Fruit fly (Drosophila melanogaster) whole organism, embryonic: Measurements from ENCODE around the gene CG43354.

ENCODE experiments used
- ATbp ChIP-seq: fragments of 200-800 bp; sonication (Bioruptor generic); optimal IDR thresholded peaks from 2 replicates; lab custom pipeline; 2017; ENCODE audit warnings: missing biosample characterization, mild to moderate bottlenecking, missing genetic modification characterization, missing genetic modification reagents
- Ada2b ChIP-seq: fragments of 200-800 bp; sonication (Bioruptor generic); IDR thresholded peaks from 2 replicates; pipeline ENCODE4 v1.3.6; 2022; ENCODE audit warnings: missing biosample characterization, missing genetic modification characterization
- CG10209 ChIP-seq: fragments of 200-800 bp; sonication (Bioruptor generic); optimal IDR thresholded peaks from 3 replicates; lab custom pipeline; 2017; ENCODE audit warnings: missing biosample characterization, mild to moderate bottlenecking, missing genetic modification characterization, missing genetic modification reagents
- CG10654 ChIP-seq: fragments of 200-800 bp; sonication (Bioruptor generic); optimal IDR thresholded peaks from 2 replicates; lab custom pipeline; 2016; ENCODE audit warnings: missing biosample characterization, missing genetic modification characterization
- CG12155 ChIP-seq: fragments of 200-800 bp; sonication (Bioruptor generic); optimal IDR thresholded peaks from 3 replicates; lab custom pipeline; 2016; ENCODE audit warnings: missing biosample characterization, missing genetic modification characterization
- CG1233 ChIP-seq: fragments of 200-800 bp; sonication (Bioruptor generic); optimal IDR thresholded peaks from 4 replicates; lab custom pipeline; 2018; ENCODE audit warnings: missing biosample characterization, mild to moderate bottlenecking, missing genetic modification characterization
- CG13123 ChIP-seq: fragments of 200-800 bp; sonication (Bioruptor generic); optimal IDR thresholded peaks from 2 replicates; lab custom pipeline; 2016; ENCODE audit warnings: missing biosample characterization, missing genetic modification characterization
- CG13775 ChIP-seq: fragments of 200-800 bp; sonication (Bioruptor generic); optimal IDR thresholded peaks from 3 replicates; lab custom pipeline; 2017; ENCODE audit warnings: missing biosample characterization, mild to moderate bottlenecking, missing genetic modification characterization
- CG14710 ChIP-seq: fragments of 200-800 bp; sonication (Bioruptor generic); optimal IDR thresholded peaks from 3 replicates; lab custom pipeline; 2019; ENCODE audit warnings: missing biosample characterization, mild to moderate bottlenecking, missing genetic modification characterization, moderate library complexity
- CG14965 ChIP-seq: fragments of 200-800 bp; sonication (Bioruptor generic); optimal IDR thresholded peaks from 2 replicates; lab custom pipeline; 2016; ENCODE audit warnings: missing biosample characterization, missing genetic modification characterization, borderline replicate concordance
- CG15011 ChIP-seq: fragments of 200-800 bp; sonication (Bioruptor generic); optimal IDR thresholded peaks from 3 replicates; lab custom pipeline; 2018; ENCODE audit warnings: missing biosample characterization, mild to moderate bottlenecking, missing genetic modification characterization
- CG17829 ChIP-seq: fragments of 200-800 bp; optimal IDR thresholded peaks from 2 replicates; lab custom pipeline; 2019; ENCODE audit warnings: missing biosample characterization, mild to moderate bottlenecking, missing genetic modification characterization, moderate library complexity
- CG18476 ChIP-seq: fragments of 200-800 bp; sonication (Bioruptor generic); optimal IDR thresholded peaks from 2 replicates; lab custom pipeline; 2016; ENCODE audit warnings: missing biosample characterization, mild to moderate bottlenecking, missing genetic modification characterization
- CG31224 ChIP-seq: fragments of 200-800 bp; sonication (Bioruptor generic); IDR thresholded peaks from 2 replicates; pipeline ENCODE4 v1.3.6; 2022; ENCODE audit warnings: missing biosample characterization, missing genetic modification characterization
- CG3281 ChIP-seq: fragments of 200-800 bp; sonication (Bioruptor generic); optimal IDR thresholded peaks from 3 replicates; lab custom pipeline; 2017; ENCODE audit warnings: missing biosample characterization, mild to moderate bottlenecking, missing genetic modification characterization
- CG4360 ChIP-seq: fragments of 200-800 bp; sonication (Bioruptor generic); IDR thresholded peaks from 2 replicates; pipeline ENCODE4 v1.3.6; 2022; ENCODE audit warnings: missing biosample characterization, missing genetic modification characterization
- CG5953 ChIP-seq: fragments of 200-800 bp; sonication (Bioruptor generic); IDR thresholded peaks from 2 replicates; pipeline ENCODE4 v1.3.6; 2022; ENCODE audit warnings: missing biosample characterization, missing genetic modification characterization
- CG6854 ChIP-seq: fragments of 200-800 bp; sonication (Bioruptor generic); optimal IDR thresholded peaks from 3 replicates; lab custom pipeline; 2017; ENCODE audit warnings: missing biosample characterization, mild to moderate bottlenecking, missing genetic modification characterization
- CG7786 ChIP-seq: fragments of 200-800 bp; sonication (Bioruptor generic); optimal IDR thresholded peaks from 2 replicates; lab custom pipeline; 2016; ENCODE audit warnings: missing biosample characterization, missing genetic modification characterization
- CG8290 ChIP-seq, 3 experiments: fragments of 200-800 bp; sonication (Bioruptor generic); optimal IDR thresholded peaks; 2 replicates each; lab custom pipeline; 2016 to 2019; ENCODE audit warnings: missing biosample characterization in 3 of 3, missing genetic modification characterization in 3 of 3, mild to moderate bottlenecking in 2 of 3, moderate library complexity in 1 of 3
- CG8944 ChIP-seq: fragments of 200-800 bp; sonication (Bioruptor generic); optimal IDR thresholded peaks from 3 replicates; lab custom pipeline; 2016; ENCODE audit warnings: missing biosample characterization, missing genetic modification characterization
- CG9609 ChIP-seq: fragments of 200-800 bp; sonication (Bioruptor generic); optimal IDR thresholded peaks from 3 replicates; lab custom pipeline; 2016; ENCODE audit warnings: missing biosample characterization, missing genetic modification characterization
- CG9876 ChIP-seq: fragments of 200-800 bp; sonication (Bioruptor generic); optimal IDR thresholded peaks from 2 replicates; lab custom pipeline; 2016; ENCODE audit warnings: missing biosample characterization, missing genetic modification characterization
- Eip74EF ChIP-seq, 2 experiments: fragments of 200-800 bp in 1 of 2; fragments of >200 bp in 1 of 2; sonication (Bioruptor generic) in 1 of 2; optimal IDR thresholded peaks; 2 replicates each; lab custom pipeline; 2017 to 2019; ENCODE audit warnings: missing biosample characterization in 2 of 2, missing genetic modification characterization in 2 of 2, mild to moderate bottlenecking in 1 of 2, moderate library complexity in 1 of 2
- Fer3 ChIP-seq: fragments of 200-800 bp; sonication (Bioruptor generic); optimal IDR thresholded peaks from 2 replicates; lab custom pipeline; 2018; ENCODE audit warnings: missing biosample characterization, mild to moderate bottlenecking, missing genetic modification characterization, moderate library complexity
- Gsc ChIP-seq: fragments of 200-800 bp; sonication (Bioruptor generic); IDR thresholded peaks from 2 replicates; pipeline ENCODE4 v1.3.6; 2022; ENCODE audit warnings: missing biosample characterization, missing genetic modification characterization
- HLH54F ChIP-seq: fragments of 200-800 bp; sonication (Bioruptor generic); optimal IDR thresholded peaks from 3 replicates; lab custom pipeline; 2016; ENCODE audit warnings: missing biosample characterization, missing genetic modification characterization
- MBD-R2 ChIP-seq: fragments of 200-800 bp; sonication (Bioruptor generic); IDR thresholded peaks from 2 replicates; pipeline ENCODE4 v1.3.6; 2022; ENCODE audit warnings: missing biosample characterization, missing genetic modification characterization
- Neu2 ChIP-seq: fragments of 200-800 bp; sonication (Bioruptor generic); optimal IDR thresholded peaks from 3 replicates; lab custom pipeline; 2016; ENCODE audit warnings: missing biosample characterization, missing genetic modification characterization, borderline replicate concordance
- Side ChIP-seq: fragments of 200-800 bp; sonication (Bioruptor generic); optimal IDR thresholded peaks from 2 replicates; lab custom pipeline; 2016; ENCODE audit warnings: missing biosample characterization, missing genetic modification characterization
- ase ChIP-seq: fragments of 200-800 bp; sonication (Bioruptor generic); IDR thresholded peaks from 3 replicates; pipeline ENCODE4 v1.3.6; 2022; ENCODE audit warnings: missing biosample characterization, missing genetic modification characterization
- bsh ChIP-seq, 2 experiments: fragments of 200-800 bp; sonication (Bioruptor generic); optimal IDR thresholded peaks; 2 replicates each; lab custom pipeline; 2017 to 2018; ENCODE audit warnings: mild to moderate bottlenecking in 2 of 2, missing biosample characterization in 2 of 2, missing genetic modification characterization in 2 of 2, moderate library complexity in 1 of 2
- chif ChIP-seq, 2 experiments: fragments of 200-800 bp; sonication (Bioruptor generic); optimal IDR thresholded peaks; 3 replicates each; lab custom pipeline; 2016; ENCODE audit warnings: missing biosample characterization in 2 of 2, missing genetic modification characterization in 2 of 2
- dmrt99B ChIP-seq: fragments of 200-800 bp; sonication (Bioruptor generic); optimal IDR thresholded peaks from 2 replicates; lab custom pipeline; 2018; ENCODE audit warnings: missing biosample characterization, mild to moderate bottlenecking, missing genetic modification characterization, moderate library complexity
- en ChIP-seq: fragments of 200-800 bp; sonication (Bioruptor generic); optimal IDR thresholded peaks from 2 replicates; lab custom pipeline; 2016; ENCODE audit warnings: missing biosample characterization, missing genetic modification characterization
- fd102C ChIP-seq: fragments of 200-800 bp; sonication (Bioruptor generic); optimal IDR thresholded peaks from 2 replicates; lab custom pipeline; 2018; ENCODE audit warnings: missing biosample characterization, mild to moderate bottlenecking, missing genetic modification characterization, moderate library complexity
- fru ChIP-seq: fragments of >200 bp; optimal IDR thresholded peaks from 2 replicates; lab custom pipeline; 2017
- gce ChIP-seq: fragments of 200-800 bp; sonication (Bioruptor generic); IDR thresholded peaks from 3 replicates; pipeline ENCODE4 v1.3.6; 2022; ENCODE audit warnings: missing biosample characterization, missing genetic modification characterization
- gfzf ChIP-seq: fragments of 200-800 bp; sonication (Bioruptor generic); optimal IDR thresholded peaks from 2 replicates; lab custom pipeline; 2016; ENCODE audit warnings: missing biosample characterization, mild to moderate bottlenecking, missing genetic modification characterization, moderate library complexity
- grn ChIP-seq: fragments of 200-800 bp; sonication (Bioruptor generic); optimal IDR thresholded peaks from 3 replicates; lab custom pipeline; 2017; ENCODE audit warnings: missing biosample characterization, missing genetic modification characterization
- ham ChIP-seq: fragments of 200-800 bp; sonication (Bioruptor generic); IDR thresholded peaks from 2 replicates; pipeline ENCODE4 v1.3.6; 2022; ENCODE audit warnings: missing biosample characterization, missing genetic modification characterization
- nerfin-2 ChIP-seq: fragments of 200-800 bp; sonication (Bioruptor generic); IDR thresholded peaks from 2 replicates; pipeline ENCODE4 v1.3.6; 2022; ENCODE audit warnings: missing biosample characterization, missing genetic modification characterization; ENCODE audit not compliant: partially characterized antibody
- pb ChIP-seq: fragments of 200-800 bp; sonication (Bioruptor generic); optimal IDR thresholded peaks from 3 replicates; lab custom pipeline; 2016; ENCODE audit warnings: missing biosample characterization, missing genetic modification characterization
- prd ChIP-seq, 3 experiments: fragments of >200 bp in 2 of 3; fragments of 200-800 bp in 1 of 3; sonication (Bioruptor generic) in 1 of 3; optimal IDR thresholded peaks in 2 of 3; IDR thresholded peaks in 1 of 3; 2 replicates in 2 of 3; 3 replicates in 1 of 3; pipeline versions ENCODE4 v1.3.6 to Lab custom; 2017 to 2022; ENCODE audit warnings: missing biosample characterization in 1 of 3, missing genetic modification characterization in 1 of 3
- pzg ChIP-seq: fragments of 200-800 bp; sonication (Bioruptor generic); optimal IDR thresholded peaks from 3 replicates; lab custom pipeline; 2018; ENCODE audit warnings: missing biosample characterization, mild to moderate bottlenecking, missing genetic modification characterization, moderate library complexity
- sqz ChIP-seq: fragments of 200-800 bp; sonication (Bioruptor generic); optimal IDR thresholded peaks from 3 replicates; lab custom pipeline; 2018; ENCODE audit warnings: missing biosample characterization, mild to moderate bottlenecking, missing genetic modification characterization
- tap ChIP-seq: fragments of 200-800 bp; optimal IDR thresholded peaks from 3 replicates; lab custom pipeline; 2019; ENCODE audit warnings: missing biosample characterization, mild to moderate bottlenecking, missing genetic modification characterization, moderate library complexity
- trem ChIP-seq: fragments of 200-800 bp; optimal IDR thresholded peaks from 3 replicates; lab custom pipeline; 2019; ENCODE audit warnings: missing biosample characterization, mild to moderate bottlenecking, missing genetic modification characterization, moderate library complexity
- usp ChIP-seq: fragments of >200 bp; optimal IDR thresholded peaks from 2 replicates; lab custom pipeline; 2017; ENCODE audit warnings: missing biosample characterization, missing genetic modification characterization

Gene CG43354

DNA sequence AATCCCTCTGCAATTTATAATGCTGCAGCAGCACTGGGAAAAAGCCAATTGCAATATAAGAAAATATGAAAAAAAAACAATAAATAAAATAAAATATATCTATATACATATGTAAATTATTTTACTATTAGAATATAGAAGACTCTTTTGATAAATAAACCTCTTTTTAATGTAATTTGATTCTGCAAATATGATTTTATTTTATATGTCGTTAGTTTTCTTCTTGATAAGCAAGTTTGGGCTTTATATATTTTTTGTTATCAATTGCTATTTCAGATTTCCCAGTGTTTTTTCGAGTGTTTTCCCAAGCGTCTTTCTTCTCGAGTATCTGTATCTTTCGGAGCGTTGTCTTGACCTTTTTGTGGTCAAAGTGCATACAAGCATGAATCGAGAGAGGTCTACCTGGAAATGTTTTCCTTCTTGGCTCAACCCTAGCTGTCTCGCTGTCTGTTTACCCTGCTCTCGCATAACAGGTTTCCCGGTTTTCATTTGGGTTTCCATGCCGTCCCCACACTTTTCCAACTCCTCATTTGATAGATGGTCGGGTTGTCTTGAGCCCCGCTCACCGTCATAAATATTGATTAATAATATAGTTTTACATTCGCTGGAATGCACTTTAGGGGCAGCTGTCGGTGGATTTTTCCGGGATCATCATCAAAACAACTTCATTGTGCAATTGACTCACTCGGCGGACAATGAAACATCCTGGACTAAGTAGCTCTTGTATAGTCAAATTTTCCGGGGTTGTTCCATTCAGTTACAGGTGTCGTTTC lies 4.0 kb downstream of the CG43354 start (continued):
- TF ChIP-seq en (GFP tag; lab: Kevin White, UChicago): no peak
- no peak for TF ChIP-seq usp (GFP tag; lab: Kevin White, UChicago)
- no peak for TF ChIP-seq tap
- peak; percentile 76 for TF ChIP-seq trem
- peak; percentile 93 for TF ChIP-seq CG14710 (tag; lab: Kevin White, UChicago)
- TF ChIP-seq CG10209: peak; percentile 75
- TF ChIP-seq dmrt99B (tag; lab: Kevin White, UChicago): peak; percentile 77
- TF ChIP-seq pb (GFP tag; lab: Kevin White, UChicago): no peak
- no peak for TF ChIP-seq CG8944
- TF ChIP-seq ham (GFP tag; lab: Robert Waterston, UW): no peak
- no peak for TF ChIP-seq CG3281 (GFP tag; lab: Kevin White, UChicago)
- no peak for TF ChIP-seq Side
- TF ChIP-seq CG1233 (GFP tag; lab: Kevin White, UChicago): peak; percentile 71
- peak; percentile 75 for TF ChIP-seq sqz (GFP tag; lab: Kevin White, UChicago)
- 0 out of 2 replicates have a peak, but pooled peaks have one; percentile 15 for TF ChIP-seq CG4360 (GFP tag; lab: Robert Waterston, UW)
- peak; percentile 28 for TF ChIP-seq CG10654 (GFP tag; lab: Kevin White, UChicago)
- TF ChIP-seq Ada2b (GFP tag; lab: Robert Waterston, UW): no peak
- TF ChIP-seq CG13775: peak; percentile 72
- no peak for TF ChIP-seq CG8290 (GFP tag; optimal IDR thresholded peaks at IDR 0.05; lab: Kevin White, UChicago)
- no peak for TF ChIP-seq CG8290 (tag; optimal IDR thresholded peaks at IDR 0.05; lab: Kevin White, UChicago)
- TF ChIP-seq gfzf (GFP tag; lab: Kevin White, UChicago): no peak
- peak; percentile 89 for TF ChIP-seq CG17829 (tag; lab: Kevin White, UChicago)
- TF ChIP-seq grn (GFP tag; lab: Kevin White, UChicago): no peak
- TF ChIP-seq bsh (GFP tag; optimal IDR thresholded peaks at IDR 0.05; lab: Kevin White, UChicago): peak in 1 of 2 experiments; percentile 82
- no peak for TF ChIP-seq CG13123 (GFP tag; lab: Kevin White, UChicago)
- peak in 1 of 2 experiments; percentile 3 for TF ChIP-seq chif (GFP tag; optimal IDR thresholded peaks at IDR 0.05; lab: Kevin White, UChicago)
- TF ChIP-seq gce (GFP tag; lab: Robert Waterston, UW): no peak
- TF ChIP-seq ATbp (GFP tag; lab: Kevin White, UChicago): peak; percentile 39
- no peak for TF ChIP-seq pzg (GFP tag; lab: Kevin White, UChicago)
- no peak for TF ChIP-seq CG6854 (GFP tag; lab: Kevin White, UChicago)
- TF ChIP-seq CG14965 (GFP tag; lab: Kevin White, UChicago): no peak
- TF ChIP-seq fru (lab: Kevin White, UChicago): no peak
- TF ChIP-seq CG31224: no peak
- TF ChIP-seq CG9609 (GFP tag; lab: Kevin White, UChicago): no peak
- TF ChIP-seq CG18476 (GFP tag; lab: Kevin White, UChicago): no peak
- TF ChIP-seq CG9876 (GFP tag; lab: Kevin White, UChicago): no peak
- TF ChIP-seq MBD-R2: no peak
- no peak for TF ChIP-seq prd (optimal IDR thresholded peaks at IDR 0.05; lab: Kevin White, UChicago)
- peak; percentile 85; the same call in 2 of the 3 replicates for TF ChIP-seq prd (GFP tag; IDR thresholded peaks at IDR 0.05; lab: Robert Waterston, UW)
- no peak for TF ChIP-seq ase (GFP tag; lab: Robert Waterston, UW)
- no peak for TF ChIP-seq Eip74EF (GFP tag; optimal IDR thresholded peaks at IDR 0.05; lab: Kevin White, UChicago)
- no peak for TF ChIP-seq Neu2 (GFP tag; lab: Kevin White, UChicago)
- no peak for TF ChIP-seq fd102C (GFP tag; lab: Kevin White, UChicago)
- no peak for TF ChIP-seq nerfin-2 (GFP tag; lab: Robert Waterston, UW)
- TF ChIP-seq HLH54F (GFP tag; lab: Kevin White, UChicago): no peak
- TF ChIP-seq CG12155 (GFP tag; lab: Kevin White, UChicago): peak; percentile 4
- no peak for TF ChIP-seq CG5953 (GFP tag; lab: Robert Waterston, UW)
- TF ChIP-seq Gsc (GFP tag; lab: Robert Waterston, UW): no peak
- TF ChIP-seq Fer3 (tag; lab: Kevin White, UChicago): no peak
- TF ChIP-seq CG7786 (GFP tag; lab: Kevin White, UChicago): no peak
- no peak for TF ChIP-seq CG15011 (GFP tag; lab: Kevin White, UChicago)
